In the genomic region with DNA sequence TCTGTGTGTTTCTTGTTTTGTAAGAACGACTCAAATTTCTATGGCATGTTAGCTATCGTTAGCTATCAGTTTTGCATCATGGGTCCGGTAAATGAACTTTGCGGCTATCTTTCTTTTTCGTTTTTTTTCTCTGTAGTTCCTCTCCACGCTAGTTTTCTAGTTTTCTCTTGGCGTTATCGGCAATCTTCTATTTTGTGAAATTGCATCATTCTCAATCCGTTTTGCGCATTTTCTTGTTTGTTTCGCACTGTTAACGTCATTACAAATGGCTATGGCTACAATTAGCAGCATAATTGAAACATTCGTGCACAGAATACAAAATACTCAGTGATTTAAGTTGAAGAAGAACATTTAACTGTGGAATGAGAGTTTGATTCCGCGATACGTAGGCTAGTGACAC, we compare ENCODE assay signal across 3 worm cellular contexts.
TF ChIP-seq lines count a peak whose summit lies in the region.

No protein-coding gene starts in this region.

TF ChIP-seq in whole organism, L1 larva, 84 proteins besides CTCF, POLR2A, EP300 and RAD21:
- peak; percentile 39 for TF ChIP-seq blmp-1 (tag; optimal IDR thresholded peaks at IDR 0.05; lab: Kevin White, UChicago)
- TF ChIP-seq elt-3 (tag; optimal IDR thresholded peaks at IDR 0.05; lab: Kevin White, UChicago) = peak in 1 of 6 experiments; percentile 35
- peak; percentile 18 for TF ChIP-seq snu-23 (GFP tag; optimal IDR thresholded peaks at IDR 0.05; lab: Kevin White, UChicago)
- TF ChIP-seq pag-3 (tag; optimal IDR thresholded peaks at IDR 0.05; lab: Kevin White, UChicago; ENCODE audit: borderline replicate concordance, insufficient read depth) = no peak
- peak; percentile 39 for TF ChIP-seq nhr-20 (tag; optimal IDR thresholded peaks at IDR 0.05; lab: Kevin White, UChicago)
- TF ChIP-seq mab-9 (GFP tag; IDR thresholded peaks at IDR 0.05; lab: Robert Waterston, UW) = no peak
- peak; percentile 29 for TF ChIP-seq lin-14 (GFP tag; optimal IDR thresholded peaks at IDR 0.05; lab: Kevin White, UChicago)
- TF ChIP-seq nhr-76 (tag; optimal IDR thresholded peaks at IDR 0.05; lab: Kevin White, UChicago) = no peak
TF ChIP-seq in whole organism, L1 larva: peak in this region for 5.

TF ChIP-seq in whole organism, L2 larva, 48 proteins besides CTCF, POLR2A, EP300 and RAD21:
- TF ChIP-seq ceh-82 (tag; optimal IDR thresholded peaks at IDR 0.05; lab: Kevin White, UChicago) (no peak), nhr-11 (tag; optimal IDR thresholded peaks at IDR 0.05; lab: Kevin White, UChicago) (peak; percentile 11), ama-1 (optimal IDR thresholded peaks at IDR 0.05; lab: Kevin White, UChicago) (peak; percentile 17), sma-3 (GFP tag; optimal IDR thresholded peaks at IDR 0.05; lab: Kevin White, UChicago) (no peak), sma-9 (GFP tag; optimal IDR thresholded peaks at IDR 0.05; lab: Kevin White, UChicago) (peak; percentile 1), sma-9 (tag; optimal IDR thresholded peaks at IDR 0.05; lab: Kevin White, UChicago) (no peak), sem-4 (tag; optimal IDR thresholded peaks at IDR 0.05; lab: Kevin White, UChicago) (peak; percentile 50), alr-1 (tag; optimal IDR thresholded peaks at IDR 0.05; lab: Kevin White, UChicago) (no peak), ZK546.5 (tag; optimal IDR thresholded peaks at IDR 0.05; lab: Kevin White, UChicago) (no peak), lin-11 (tag; optimal IDR thresholded peaks at IDR 0.05; lab: Kevin White, UChicago) (no peak), R02D3.7 (tag; optimal IDR thresholded peaks at IDR 0.05; lab: Kevin White, UChicago) (no peak), nhr-21 (tag; optimal IDR thresholded peaks at IDR 0.05; lab: Kevin White, UChicago) (no peak), C34F6.9 (tag; optimal IDR thresholded peaks at IDR 0.05; lab: Kevin White, UChicago) (no peak), zag-1 (tag; optimal IDR thresholded peaks at IDR 0.05; lab: Kevin White, UChicago) (peak; percentile 19), nhr-129 (tag; optimal IDR thresholded peaks at IDR 0.05; lab: Kevin White, UChicago) (peak; percentile 98), lsy-2 (tag; optimal IDR thresholded peaks at IDR 0.05; lab: Kevin White, UChicago) (peak in 1 of 2 experiments; percentile 15), lin-13 (GFP tag; optimal IDR thresholded peaks at IDR 0.05; lab: Kevin White, UChicago) (peak; percentile 20)
TF ChIP-seq in whole organism, L2 larva: peak in this region for 8.

TF ChIP-seq in whole organism, L4 larva, 104 proteins besides CTCF, POLR2A, EP300 and RAD21:
- TF ChIP-seq ztf-7 (tag; optimal IDR thresholded peaks at IDR 0.05; lab: Kevin White, UChicago) = no peak
- peak; percentile 72 for TF ChIP-seq nhr-28 (tag; optimal IDR thresholded peaks at IDR 0.05; lab: Kevin White, UChicago)
- peak; percentile 32 for TF ChIP-seq aha-1 (tag; lab: Kevin White, UChicago)
- no peak for TF ChIP-seq pha-4 (GFP tag; IDR thresholded peaks at IDR 0.05; lab: Robert Waterston, UW)
- TF ChIP-seq pha-4 (tag; optimal IDR thresholded peaks at IDR 0.05; lab: Kevin White, UChicago) = no peak
- peak; percentile 23 for TF ChIP-seq mes-2 (tag; optimal IDR thresholded peaks at IDR 0.05; lab: Kevin White, UChicago; ENCODE audit: poor library complexity, severe bottlenecking)
- peak; percentile 23 for TF ChIP-seq ces-1 (GFP tag; optimal IDR thresholded peaks at IDR 0.05; lab: Kevin White, UChicago)
